Worm (Caenorhabditis elegans) whole organism, young adult: ENCODE measurements around the gene T22D1.1.
A peak's percentile ranks its signal among the peaks of the same experiment; 100 is the strongest.

Experiments
- B0035.1 ChIP-seq: sonication (generic microtip); optimal IDR thresholded peaks from 2 replicates; lab custom pipeline; 2016; ENCODE audit warnings: missing genetic modification characterization, mild to moderate bottlenecking, missing compliant biosample characterization, missing genotype, missing genetic modification reagents
- F10E7.11 ChIP-seq: sonication (generic microtip); optimal IDR thresholded peaks from 2 replicates; lab custom pipeline; 2017; ENCODE audit warnings: mild to moderate bottlenecking, missing genetic modification characterization, moderate library complexity, missing compliant biosample characterization
- F22D6.2 ChIP-seq: sonication (generic microtip); optimal IDR thresholded peaks from 2 replicates; lab custom pipeline; 2016; ENCODE audit warnings: mild to moderate bottlenecking, missing genetic modification characterization, missing compliant biosample characterization
- F33H1.4 ChIP-seq: fragments of 200-800 bp; sonication (Bioruptor generic); IDR thresholded peaks from 2 replicates; pipeline ENCODE4 v1.3.6; 2022; ENCODE audit warnings: missing genetic modification reagents, missing genetic modification characterization, missing compliant biosample characterization
- F37B4.10 ChIP-seq: fragments of 200-800 bp; sonication (Bioruptor generic); IDR thresholded peaks from 2 replicates; pipeline ENCODE4 v1.3.6; 2022; ENCODE audit warnings: missing genetic modification characterization, missing compliant biosample characterization
- F52B5.7 ChIP-seq: sonication (generic microtip); optimal IDR thresholded peaks from 2 replicates; lab custom pipeline; 2016; ENCODE audit warnings: mild to moderate bottlenecking, missing genetic modification characterization, missing compliant biosample characterization
- T07F8.4 ChIP-seq: sonication (generic microtip); optimal IDR thresholded peaks from 2 replicates; lab custom pipeline; 2016; ENCODE audit warnings: mild to moderate bottlenecking, missing genetic modification characterization, moderate library complexity, missing compliant biosample characterization
- Y79H2A.3 ChIP-seq: fragments of 200-800 bp; sonication (Bioruptor generic); conservative IDR thresholded peaks from 2 replicates; pipeline ENCODE4 v1.3.6; 2022; ENCODE audit warnings: missing genetic modification reagents, missing genetic modification characterization, missing compliant biosample characterization
- bed-1 ChIP-seq: fragments of 200-800 bp; sonication (Bioruptor generic); IDR thresholded peaks from 2 replicates; pipeline ENCODE4 v1.3.6; 2022; ENCODE audit warnings: missing genetic modification reagents, missing genetic modification characterization, missing compliant biosample characterization
- ccch-3 ChIP-seq: fragments of 200-800 bp; sonication (Bioruptor generic); optimal IDR thresholded peaks from 2 replicates; lab custom pipeline; 2018; ENCODE audit warnings: mild to moderate bottlenecking, missing genetic modification characterization, missing compliant biosample characterization
- cebp-1 ChIP-seq, 2 experiments: fragments of 200-800 bp in 1 of 2; sonication (Bioruptor generic) in 1 of 2; sonication (generic microtip) in 1 of 2; IDR thresholded peaks in 1 of 2; optimal IDR thresholded peaks in 1 of 2; 2 replicates each; pipeline versions ENCODE4 v1.3.6 to Lab custom; 2017 to 2022; ENCODE audit warnings: missing compliant biosample characterization in 2 of 2, missing genetic modification characterization in 2 of 2, mild to moderate bottlenecking in 1 of 2, missing genetic modification reagents in 1 of 2, moderate library complexity in 1 of 2
- cebp-2 ChIP-seq: fragments of 200-800 bp; sonication (Bioruptor generic); IDR thresholded peaks from 2 replicates; pipeline ENCODE4 v1.3.6; 2022; ENCODE audit warnings: missing genetic modification characterization, missing compliant biosample characterization
- ceh-27 ChIP-seq: fragments of 200-800 bp; sonication (Bioruptor generic); optimal IDR thresholded peaks from 2 replicates; lab custom pipeline; 2018; ENCODE audit warnings: mild to moderate bottlenecking, missing genetic modification characterization, moderate library complexity, missing compliant biosample characterization
- ceh-91 ChIP-seq: fragments of 200-800 bp; sonication (Bioruptor generic); IDR thresholded peaks from 2 replicates; pipeline ENCODE4 v1.3.6; 2022; ENCODE audit warnings: missing genetic modification reagents, missing genetic modification characterization, missing compliant biosample characterization
- dox-1 ChIP-seq: fragments of 200-800 bp; sonication (Bioruptor generic); IDR thresholded peaks from 2 replicates; pipeline ENCODE4 v1.3.6; 2022; ENCODE audit warnings: missing genetic modification reagents, missing genetic modification characterization, missing compliant biosample characterization
- dpff-1 ChIP-seq: sonication (generic microtip); optimal IDR thresholded peaks from 2 replicates; lab custom pipeline; 2017; ENCODE audit warnings: mild to moderate bottlenecking, missing genetic modification characterization, missing compliant biosample characterization
- egl-44 ChIP-seq: fragments of 200-800 bp; sonication (Bioruptor generic); IDR thresholded peaks from 2 replicates; pipeline ENCODE4 v1.3.6; 2022; ENCODE audit warnings: missing genetic modification reagents, missing genetic modification characterization, missing compliant biosample characterization
- egrh-3 ChIP-seq: fragments of 200-800 bp; sonication (Bioruptor generic); IDR thresholded peaks from 2 replicates; pipeline ENCODE4 v1.3.6; 2022; ENCODE audit warnings: missing genetic modification reagents, missing genetic modification characterization, missing compliant biosample characterization
- ekl-4 ChIP-seq: fragments of 200-800 bp; sonication (Bioruptor generic); IDR thresholded peaks from 2 replicates; pipeline ENCODE4 v1.3.6; 2022; ENCODE audit warnings: missing genetic modification reagents, missing genetic modification characterization, missing compliant biosample characterization
- him-1 ChIP-seq: sonication (generic microtip); optimal IDR thresholded peaks from 2 replicates; lab custom pipeline; 2016; ENCODE audit warnings: missing genotype, missing genetic modification reagents, missing genetic modification characterization, missing compliant biosample characterization
- hlh-26 ChIP-seq: fragments of 200-800 bp; sonication (Bioruptor generic); conservative IDR thresholded peaks from 2 replicates; pipeline ENCODE4 v1.3.6; 2022; ENCODE audit warnings: missing genetic modification reagents, missing genetic modification characterization, missing compliant biosample characterization
- hmg-1.2 ChIP-seq: fragments of 200-800 bp; sonication (Bioruptor generic); IDR thresholded peaks from 2 replicates; pipeline ENCODE4 v1.3.6; 2022; ENCODE audit warnings: missing genetic modification reagents, missing genetic modification characterization, missing compliant biosample characterization
- hrde-1 ChIP-seq: sonication (generic microtip); optimal IDR thresholded peaks from 2 replicates; lab custom pipeline; 2016; ENCODE audit warnings: missing genetic modification characterization, mild to moderate bottlenecking, missing compliant biosample characterization, moderate library complexity, missing genotype, missing genetic modification reagents, borderline replicate concordance
- let-607 ChIP-seq, 2 experiments: fragments of 200-800 bp in 1 of 2; sonication (Bioruptor generic) in 1 of 2; sonication (generic microtip) in 1 of 2; optimal IDR thresholded peaks; 2 replicates each; lab custom pipeline; 2016 to 2018; ENCODE audit warnings: mild to moderate bottlenecking in 2 of 2, missing compliant biosample characterization in 2 of 2, missing genetic modification characterization in 2 of 2, moderate library complexity in 2 of 2, missing genotype in 1 of 2
- lin-26 ChIP-seq: fragments of 200-800 bp; sonication (Bioruptor generic); IDR thresholded peaks from 2 replicates; pipeline ENCODE4 v1.3.6; 2022; ENCODE audit warnings: missing genetic modification reagents, missing genetic modification characterization, missing compliant biosample characterization
- lin-54 ChIP-seq: fragments of 200-800 bp; sonication (Bioruptor generic); optimal IDR thresholded peaks from 2 replicates; lab custom pipeline; 2018; ENCODE audit warnings: mild to moderate bottlenecking, missing genetic modification characterization, missing compliant biosample characterization
- lir-1 ChIP-seq: fragments of 200-800 bp; sonication (Bioruptor generic); conservative IDR thresholded peaks from 2 replicates; pipeline ENCODE4 v1.3.6; 2022; ENCODE audit warnings: missing genetic modification reagents, missing genetic modification characterization, missing compliant biosample characterization
- madf-6 ChIP-seq: fragments of 200-800 bp; sonication (Bioruptor generic); IDR thresholded peaks from 2 replicates; pipeline ENCODE4 v1.3.6; 2022; ENCODE audit warnings: missing genetic modification reagents, missing genetic modification characterization, missing compliant biosample characterization
- madf-8 ChIP-seq: fragments of 200-800 bp; sonication (Bioruptor generic); conservative IDR thresholded peaks from 2 replicates; pipeline ENCODE4 v1.3.6; 2022; ENCODE audit warnings: missing genetic modification reagents, missing genetic modification characterization, missing compliant biosample characterization
- mcd-1 ChIP-seq: fragments of 200-800 bp; sonication (Bioruptor generic); IDR thresholded peaks from 2 replicates; pipeline ENCODE4 v1.3.6; 2022; ENCODE audit warnings: missing genetic modification reagents, missing genetic modification characterization, missing compliant biosample characterization
- nhr-120 ChIP-seq: fragments of 200-800 bp; sonication (Bioruptor generic); IDR thresholded peaks from 2 replicates; pipeline ENCODE4 v1.3.6; 2022; ENCODE audit warnings: missing genetic modification characterization, missing compliant biosample characterization
- nhr-80 ChIP-seq: sonication (generic microtip); optimal IDR thresholded peaks from 2 replicates; lab custom pipeline; 2016; ENCODE audit warnings: missing genetic modification characterization, missing compliant biosample characterization
- sdz-38 ChIP-seq: sonication (generic microtip); optimal IDR thresholded peaks from 2 replicates; lab custom pipeline; 2016; ENCODE audit warnings: missing genotype, missing genetic modification characterization, missing compliant biosample characterization
- snpc-1.1 ChIP-seq: sonication (generic microtip); optimal IDR thresholded peaks from 2 replicates; lab custom pipeline; 2017; ENCODE audit warnings: missing genetic modification characterization, mild to moderate bottlenecking, missing compliant biosample characterization, antibody characterized with exemption, moderate library complexity, missing genotype, missing genetic modification reagents; ENCODE audit not compliant: insufficient read depth
- snpc-1.3 ChIP-seq: sonication (generic microtip); optimal IDR thresholded peaks from 2 replicates; lab custom pipeline; 2017; ENCODE audit warnings: missing genetic modification characterization, mild to moderate bottlenecking, missing compliant biosample characterization, antibody characterized with exemption, moderate library complexity, missing genotype, missing genetic modification reagents; ENCODE audit not compliant: insufficient read depth
- snpc-4 ChIP-seq, 5 experiments: fragments of 150-350 bp in 1 of 5; sonication (generic microtip) in 4 of 5; optimal IDR thresholded peaks; 2 replicates each; lab custom pipeline; 2014 to 2018; ENCODE audit warnings: missing genetic modification characterization in 5 of 5, missing biosample characterization in 3 of 5, antibody characterized with exemption in 2 of 5, mild to moderate bottlenecking in 2 of 5, missing compliant biosample characterization in 2 of 5, missing genotype in 2 of 5, moderate library complexity in 2 of 5, missing genetic modification reagents in 1 of 5
- tbp1 ChIP-seq: fragments of 200-800 bp; sonication (Bioruptor generic); optimal IDR thresholded peaks from 2 replicates; lab custom pipeline; 2018; ENCODE audit warnings: mild to moderate bottlenecking, missing genetic modification characterization, missing compliant biosample characterization
- tbx-9 ChIP-seq: sonication (generic microtip); optimal IDR thresholded peaks from 2 replicates; lab custom pipeline; 2016; ENCODE audit warnings: borderline replicate concordance, missing genetic modification characterization, inconsistent platforms, missing compliant biosample characterization
- unc-130 ChIP-seq: sonication (generic microtip); optimal IDR thresholded peaks from 2 replicates; lab custom pipeline; 2016; ENCODE audit warnings: missing genetic modification reagents, missing genetic modification characterization, missing compliant biosample characterization
- xnd-1 ChIP-seq: sonication (generic microtip); optimal IDR thresholded peaks from 2 replicates; lab custom pipeline; 2016; ENCODE audit warnings: missing genotype, missing genetic modification reagents, missing genetic modification characterization, missing compliant biosample characterization
- zfh-2 ChIP-seq: fragments of 200-800 bp; sonication (Bioruptor generic); conservative IDR thresholded peaks from 2 replicates; pipeline ENCODE4 v1.3.6; 2022; ENCODE audit warnings: missing genetic modification reagents, missing genetic modification characterization, missing compliant biosample characterization

Gene T22D1.1

DNA sequence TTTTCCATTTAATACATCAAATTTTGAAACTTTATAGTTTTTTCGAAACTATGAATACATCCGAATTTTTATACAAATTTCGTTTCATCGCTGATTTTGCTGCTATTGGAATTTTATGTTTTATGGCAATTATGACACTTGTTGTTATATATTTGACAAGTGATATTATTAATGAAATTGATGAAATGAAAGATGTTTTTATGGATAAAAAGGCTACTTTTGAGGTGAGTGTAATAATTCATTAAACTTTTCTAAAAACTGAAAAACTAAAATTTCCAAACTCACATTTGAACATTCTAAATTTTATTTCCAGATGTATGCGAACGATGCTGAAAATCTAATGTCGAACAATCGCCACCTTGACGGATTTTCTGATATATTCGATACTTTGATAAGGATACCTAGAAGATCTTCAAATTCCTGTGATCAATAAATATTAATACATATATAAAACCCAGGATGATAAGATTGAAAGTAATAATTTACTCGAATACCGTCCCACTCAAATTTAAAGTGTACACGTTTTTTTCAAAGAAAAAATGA, 17.2 kb upstream of the T22D1.1 start, which contains the start of the genes T22D1.17 and T22D1.8 (continued):
- TF ChIP-seq lin-26 (GFP tag; lab: Robert Waterston, UW) (peak; percentile 62; the same call in 1 of the 2 replicates), bed-1 (GFP tag; lab: Robert Waterston, UW) (no peak), madf-8 (no peak; the same call in 1 of the 2 replicates)

DNA sequence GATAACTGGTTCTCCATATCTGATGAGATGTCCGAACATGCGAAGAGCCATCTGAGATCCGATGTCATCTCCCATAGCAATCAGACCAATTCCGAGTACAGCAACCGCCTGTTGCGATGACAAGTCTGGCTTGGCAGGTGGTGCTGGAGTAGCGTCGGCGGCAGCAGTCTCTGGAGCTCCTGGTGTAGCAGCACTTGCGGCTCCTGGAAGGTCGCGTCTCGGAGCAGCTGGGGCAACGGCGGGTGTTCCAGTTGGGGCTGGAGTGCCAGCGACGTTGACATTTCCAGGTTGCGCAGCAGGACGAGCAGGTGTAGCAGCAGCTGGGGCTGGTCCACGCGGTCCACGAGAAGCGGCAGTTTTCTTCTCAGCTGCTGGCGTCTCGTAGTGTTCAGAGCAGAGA, 15.7 kb upstream of the T22D1.1 start:
- TF ChIP-seq hlh-26 (GFP tag; lab: Robert Waterston, UW) (no peak), F33H1.4 (GFP tag; lab: Robert Waterston, UW) (0 out of 2 replicates have a peak, but pooled peaks have one; percentile 21), zfh-2 (peak; percentile 96), hrde-1 (tag; lab: Kevin White, UChicago) (no peak), him-1 (tag; lab: Kevin White, UChicago) (no peak), xnd-1 (no peak), nhr-120 (GFP tag; lab: Robert Waterston, UW) (no peak), egl-44 (no peak), ekl-4 (no peak), egrh-3 (GFP tag; lab: Robert Waterston, UW) (peak; percentile 92), T07F8.4 (tag; lab: Kevin White, UChicago) (no peak), snpc-4 (GFP tag; optimal IDR thresholded peaks at IDR 0.05; lab: Kevin White, UChicago) (no peak), snpc-4 (tag; optimal IDR thresholded peaks at IDR 0.05; lab: Kevin White, UChicago) (no peak), B0035.1 (no peak), cebp-1 (GFP tag; IDR thresholded peaks at IDR 0.05; lab: Robert Waterston, UW) (no peak), cebp-1 (tag; optimal IDR thresholded peaks at IDR 0.05; lab: Kevin White, UChicago) (no peak), mcd-1 (peak; percentile 31; the same call in 1 of the 2 replicates), Y79H2A.3 (GFP tag; lab: Robert Waterston, UW) (no peak), ceh-27 (peak; percentile 20), F37B4.10 (GFP tag; lab: Robert Waterston, UW) (0 out of 2 replicates have a peak, but pooled peaks have one; percentile 77), lin-26 (GFP tag; lab: Robert Waterston, UW) (peak; percentile 39; the same call in 1 of the 2 replicates), sdz-38 (tag; lab: Kevin White, UChicago) (no peak), F52B5.7 (tag; lab: Kevin White, UChicago) (no peak), tbx-9 (tag; lab: Kevin White, UChicago) (no peak), madf-8 (no peak), dox-1 (GFP tag; lab: Robert Waterston, UW) (0 out of 2 replicates have a peak, but pooled peaks have one; percentile 10), F22D6.2 (tag; lab: Kevin White, UChicago) (no peak)

DNA sequence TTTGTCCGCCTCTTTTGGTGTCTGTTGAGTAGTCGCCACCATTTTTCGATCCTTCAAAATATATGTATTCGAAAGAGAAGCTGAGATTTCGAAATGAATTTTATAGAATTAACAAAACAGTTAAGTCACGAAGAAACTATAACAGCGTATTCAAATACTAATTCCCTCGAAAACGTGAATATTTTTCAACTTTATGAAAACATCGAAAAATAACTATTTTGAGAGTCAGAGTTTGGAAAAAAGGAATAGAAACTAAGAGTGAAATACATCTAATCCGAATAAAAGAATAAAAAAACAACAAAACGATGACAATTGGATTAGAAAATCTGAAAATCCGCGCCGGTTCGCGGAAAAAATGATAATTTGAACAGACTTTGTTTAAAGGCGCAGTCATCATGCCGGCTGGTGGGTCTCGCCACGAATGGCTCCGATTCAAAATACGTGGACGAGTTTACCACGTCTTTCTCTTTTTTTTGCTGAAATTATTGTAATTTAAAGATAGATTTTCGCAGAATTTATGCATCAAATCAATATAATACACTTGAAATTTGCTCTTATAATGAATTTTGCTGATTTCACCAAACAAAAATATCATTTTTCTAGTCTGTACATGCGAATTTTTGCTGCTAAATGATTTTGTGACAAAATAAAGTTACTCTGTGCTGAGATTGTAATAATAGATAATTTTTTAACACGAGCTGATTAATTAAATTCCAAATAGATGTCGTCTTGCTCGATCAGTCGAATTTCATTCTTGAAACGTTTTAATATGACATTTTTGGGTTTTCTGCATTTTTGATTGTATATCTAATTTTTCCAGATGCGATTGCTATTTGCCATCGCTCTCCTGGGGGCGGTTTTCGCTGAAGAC, 13.1 kb upstream of the T22D1.1 start, which contains the start of the genes rpn-1 and ribo-1:
TSS of gene rpn-1 (minus strand) at position 51 of the 871 bp plus-strand sequence.
TSS of gene ribo-1 (plus strand) at position 821 of the 871 bp plus-strand sequence.
- TF ChIP-seq let-607 (tag; optimal IDR thresholded peaks at IDR 0.05; lab: Kevin White, UChicago) (peak; percentile 74 to 82), ceh-91 (GFP tag; lab: Robert Waterston, UW) (0 out of 2 replicates have a peak, but pooled peaks have one; percentile 32), dpff-1 (tag; lab: Kevin White, UChicago) (no peak), snpc-1.3 (tag; lab: Kevin White, UChicago) (no peak), nhr-80 (tag; lab: Kevin White, UChicago) (peak; percentile 1), zfh-2 (no peak), madf-8 (peak; percentile 44; the same call in 1 of the 2 replicates), hmg-1.2 (peak; percentile 31; the same call in 1 of the 2 replicates), ccch-3 (no peak), snpc-1.1 (no peak), lin-54 (GFP tag; lab: Kevin White, UChicago) (peak; percentile 42), cebp-2 (no peak), tbp1 (peak; percentile 5), unc-130 (GFP tag; lab: Kevin White, UChicago) (no peak), lir-1 (GFP tag; lab: Robert Waterston, UW) (no peak), F10E7.11 (tag; lab: Kevin White, UChicago) (no peak), madf-6 (GFP tag; lab: Robert Waterston, UW) (peak; percentile 67)
